Fruit fly (Drosophila melanogaster) whole organism, embryonic: Measurements from ENCODE around the gene CG15199.

Experiments
- C15 ChIP-seq: fragments of 200-800 bp; sonication (Bioruptor generic); IDR thresholded peaks from 3 replicates; pipeline ENCODE4 v1.3.6; 2022; ENCODE audit warnings: missing biosample characterization, missing genetic modification characterization
- CG10321 ChIP-seq: fragments of 200-800 bp; sonication (Bioruptor generic); IDR thresholded peaks from 2 replicates; pipeline ENCODE4 v1.3.6; 2022; ENCODE audit warnings: missing biosample characterization, missing genetic modification characterization
- CG10462 ChIP-seq: fragments of 200-800 bp; sonication (Bioruptor generic); optimal IDR thresholded peaks from 2 replicates; lab custom pipeline; 2016; ENCODE audit warnings: missing biosample characterization, missing genetic modification characterization
- CG11093 ChIP-seq: fragments of 200-800 bp; sonication (Bioruptor generic); IDR thresholded peaks from 3 replicates; pipeline ENCODE4 v1.3.6; 2022; ENCODE audit warnings: missing biosample characterization, missing genetic modification characterization
- CG12155 ChIP-seq: fragments of 200-800 bp; sonication (Bioruptor generic); optimal IDR thresholded peaks from 3 replicates; lab custom pipeline; 2016; ENCODE audit warnings: missing biosample characterization, missing genetic modification characterization
- CG12659 ChIP-seq: fragments of 200-800 bp; sonication (Bioruptor generic); optimal IDR thresholded peaks from 3 replicates; lab custom pipeline; 2017; ENCODE audit warnings: mild to moderate bottlenecking, missing biosample characterization, missing genetic modification reagents, missing genetic modification characterization
- CG12769 ChIP-seq: fragments of 200-800 bp; sonication (Bioruptor generic); optimal IDR thresholded peaks from 2 replicates; lab custom pipeline; 2019; ENCODE audit warnings: missing biosample characterization, mild to moderate bottlenecking, missing genetic modification characterization, moderate library complexity
- CG17802 ChIP-seq: fragments of 200-800 bp; sonication (Bioruptor generic); optimal IDR thresholded peaks from 2 replicates; lab custom pipeline; 2018; ENCODE audit warnings: missing biosample characterization, mild to moderate bottlenecking, missing genetic modification characterization, moderate library complexity
- CG17829 ChIP-seq: fragments of 200-800 bp; optimal IDR thresholded peaks from 2 replicates; lab custom pipeline; 2019; ENCODE audit warnings: missing biosample characterization, mild to moderate bottlenecking, missing genetic modification characterization, moderate library complexity
- CG1832 ChIP-seq: fragments of 200-800 bp; sonication (Bioruptor generic); optimal IDR thresholded peaks from 2 replicates; lab custom pipeline; 2017; ENCODE audit warnings: missing biosample characterization, mild to moderate bottlenecking, missing genetic modification characterization, inconsistent platforms
- CG31224 ChIP-seq: fragments of 200-800 bp; sonication (Bioruptor generic); IDR thresholded peaks from 2 replicates; pipeline ENCODE4 v1.3.6; 2022; ENCODE audit warnings: missing biosample characterization, missing genetic modification characterization
- CG31441 ChIP-seq: fragments of 200-800 bp; sonication (Bioruptor generic); IDR thresholded peaks from 2 replicates; pipeline ENCODE4 v1.3.6; 2022; ENCODE audit warnings: missing biosample characterization, missing genetic modification characterization
- CG33557 ChIP-seq: fragments of 200-800 bp; sonication (Bioruptor generic); optimal IDR thresholded peaks from 2 replicates; lab custom pipeline; 2019; ENCODE audit warnings: missing biosample characterization, mild to moderate bottlenecking, missing genetic modification characterization, moderate library complexity
- CG34422 ChIP-seq: fragments of 200-800 bp; sonication (Bioruptor generic); IDR thresholded peaks from 3 replicates; pipeline ENCODE4 v1.3.6; 2022; ENCODE audit warnings: missing biosample characterization, missing genetic modification characterization
- CG4360 ChIP-seq: fragments of 200-800 bp; sonication (Bioruptor generic); IDR thresholded peaks from 2 replicates; pipeline ENCODE4 v1.3.6; 2022; ENCODE audit warnings: missing biosample characterization, missing genetic modification characterization
- CG4707 ChIP-seq: fragments of 200-800 bp; sonication (Bioruptor generic); optimal IDR thresholded peaks from 2 replicates; lab custom pipeline; 2018; ENCODE audit warnings: missing biosample characterization, mild to moderate bottlenecking, missing genetic modification characterization, moderate library complexity
- CG5953 ChIP-seq: fragments of 200-800 bp; sonication (Bioruptor generic); IDR thresholded peaks from 2 replicates; pipeline ENCODE4 v1.3.6; 2022; ENCODE audit warnings: missing biosample characterization, missing genetic modification characterization
- CG6689 ChIP-seq: fragments of 200-800 bp; sonication (Bioruptor generic); IDR thresholded peaks from 2 replicates; pipeline ENCODE4 v1.3.6; 2022; ENCODE audit warnings: missing biosample characterization, missing genetic modification characterization
- CG8281 ChIP-seq: fragments of 200-800 bp; sonication (Bioruptor generic); optimal IDR thresholded peaks from 2 replicates; lab custom pipeline; 2018; ENCODE audit warnings: missing biosample characterization, mild to moderate bottlenecking, missing genetic modification characterization, moderate library complexity
- Dip3 ChIP-seq: fragments of 200-800 bp; sonication (Bioruptor generic); optimal IDR thresholded peaks from 3 replicates; lab custom pipeline; 2016; ENCODE audit warnings: missing biosample characterization, missing genetic modification characterization
- Drgx ChIP-seq: fragments of 200-800 bp; sonication (Bioruptor generic); IDR thresholded peaks from 2 replicates; pipeline ENCODE4 v1.3.6; 2022; ENCODE audit warnings: missing biosample characterization, missing genetic modification characterization
- Elba2 ChIP-seq: fragments of 200-800 bp; sonication (Bioruptor generic); optimal IDR thresholded peaks from 3 replicates; lab custom pipeline; 2016; ENCODE audit warnings: missing biosample characterization, missing genetic modification characterization
- Hand ChIP-seq: fragments of 200-800 bp; sonication (Bioruptor generic); optimal IDR thresholded peaks from 2 replicates; lab custom pipeline; 2017; ENCODE audit warnings: mild to moderate bottlenecking, missing biosample characterization, missing genetic modification reagents, missing genetic modification characterization
- Pdp1 ChIP-seq, 2 experiments: fragments of 200-800 bp; sonication (Bioruptor generic); optimal IDR thresholded peaks; 3 replicates each; lab custom pipeline; 2016; ENCODE audit warnings: missing biosample characterization in 2 of 2, missing genetic modification characterization in 2 of 2, mild to moderate bottlenecking in 1 of 2, moderate library complexity in 1 of 2
- Rfx ChIP-seq: fragments of 200-800 bp; sonication (Bioruptor generic); IDR thresholded peaks from 2 replicates; pipeline ENCODE4 v1.3.6; 2022; ENCODE audit warnings: missing biosample characterization, missing genetic modification characterization
- Sox102F ChIP-seq: fragments of 200-800 bp; sonication (Bioruptor generic); optimal IDR thresholded peaks from 2 replicates; lab custom pipeline; 2018; ENCODE audit warnings: missing biosample characterization, mild to moderate bottlenecking, missing genetic modification characterization, moderate library complexity
- TFAM ChIP-seq: fragments of 200-800 bp; sonication (Bioruptor generic); optimal IDR thresholded peaks from 2 replicates; lab custom pipeline; 2017; ENCODE audit warnings: missing biosample characterization, missing genetic modification characterization, inconsistent platforms
- YL-1 ChIP-seq: fragments of 200-800 bp; sonication (Bioruptor generic); optimal IDR thresholded peaks from 3 replicates; lab custom pipeline; 2017; ENCODE audit warnings: missing biosample characterization, mild to moderate bottlenecking, missing genetic modification characterization
- ara ChIP-seq: fragments of 200-800 bp; sonication (Bioruptor generic); IDR thresholded peaks from 2 replicates; pipeline ENCODE4 v1.3.6; 2022; ENCODE audit warnings: missing biosample characterization, missing genetic modification characterization
- cg ChIP-seq: fragments of 200-800 bp; sonication (Bioruptor generic); optimal IDR thresholded peaks from 3 replicates; lab custom pipeline; 2019; ENCODE audit warnings: missing biosample characterization, mild to moderate bottlenecking, missing genetic modification characterization, moderate library complexity
- crol ChIP-seq: fragments of 200-800 bp; sonication (Bioruptor generic); IDR thresholded peaks from 2 replicates; pipeline ENCODE4 v1.3.6; 2022; ENCODE audit warnings: missing biosample characterization, missing genetic modification characterization
- da ChIP-seq: fragments of 200-800 bp; sonication (Bioruptor generic); optimal IDR thresholded peaks from 2 replicates; lab custom pipeline; 2016; ENCODE audit warnings: missing biosample characterization, missing genetic modification characterization
- esg ChIP-seq: fragments of 200-800 bp; sonication (Bioruptor generic); conservative IDR thresholded peaks from 2 replicates; pipeline ENCODE4 v1.3.6; 2022; ENCODE audit warnings: missing biosample characterization, missing genetic modification characterization
- fu2 ChIP-seq: fragments of 200-800 bp; sonication (Bioruptor generic); optimal IDR thresholded peaks from 2 replicates; lab custom pipeline; 2016; ENCODE audit warnings: missing biosample characterization, missing genetic modification characterization
- gt ChIP-seq: fragments of 200-800 bp; sonication (Bioruptor generic); IDR thresholded peaks from 2 replicates; pipeline ENCODE4 v1.3.6; 2022; ENCODE audit warnings: missing biosample characterization, missing genetic modification characterization
- ind ChIP-seq: fragments of 200-800 bp; sonication (Bioruptor generic); optimal IDR thresholded peaks from 3 replicates; lab custom pipeline; 2016; ENCODE audit warnings: missing biosample characterization, missing genetic modification characterization
- insv ChIP-seq, 2 experiments: fragments of 200-800 bp; sonication (Bioruptor generic); optimal IDR thresholded peaks; 3 replicates each; lab custom pipeline; 2016 to 2018; ENCODE audit warnings: missing biosample characterization in 2 of 2, missing genetic modification characterization in 2 of 2
- kah ChIP-seq: fragments of 200-800 bp; sonication (Bioruptor generic); optimal IDR thresholded peaks from 2 replicates; lab custom pipeline; 2018; ENCODE audit warnings: missing biosample characterization, mild to moderate bottlenecking, missing genetic modification characterization
- kni ChIP-seq: fragments of 200-800 bp; sonication (Bioruptor generic); optimal IDR thresholded peaks from 3 replicates; lab custom pipeline; 2017; ENCODE audit warnings: mild to moderate bottlenecking, missing biosample characterization, missing genetic modification reagents, missing genetic modification characterization
- mirr ChIP-seq: fragments of 200-800 bp; sonication (Bioruptor generic); optimal IDR thresholded peaks from 3 replicates; lab custom pipeline; 2018; ENCODE audit warnings: missing biosample characterization, mild to moderate bottlenecking, missing genetic modification characterization
- oc ChIP-seq: fragments of 200-800 bp; sonication (Bioruptor generic); optimal IDR thresholded peaks from 2 replicates; lab custom pipeline; 2018; ENCODE audit warnings: missing biosample characterization, mild to moderate bottlenecking, missing genetic modification characterization, moderate library complexity
- onecut ChIP-seq: fragments of 200-800 bp; sonication (Bioruptor generic); IDR thresholded peaks from 2 replicates; pipeline ENCODE4 v1.3.6; 2022; ENCODE audit warnings: missing biosample characterization, missing genetic modification characterization
- sqz ChIP-seq: fragments of 200-800 bp; sonication (Bioruptor generic); optimal IDR thresholded peaks from 3 replicates; lab custom pipeline; 2018; ENCODE audit warnings: missing biosample characterization, mild to moderate bottlenecking, missing genetic modification characterization
- tap ChIP-seq: fragments of 200-800 bp; optimal IDR thresholded peaks from 3 replicates; lab custom pipeline; 2019; ENCODE audit warnings: missing biosample characterization, mild to moderate bottlenecking, missing genetic modification characterization, moderate library complexity
- trem ChIP-seq: fragments of 200-800 bp; optimal IDR thresholded peaks from 3 replicates; lab custom pipeline; 2019; ENCODE audit warnings: missing biosample characterization, mild to moderate bottlenecking, missing genetic modification characterization, moderate library complexity
- twi ChIP-seq: fragments of 200-800 bp; optimal IDR thresholded peaks from 2 replicates; lab custom pipeline; 2019; ENCODE audit warnings: missing biosample characterization, mild to moderate bottlenecking, missing genetic modification characterization, moderate library complexity
- tx ChIP-seq: fragments of 200-800 bp; sonication (Bioruptor generic); optimal IDR thresholded peaks from 2 replicates; lab custom pipeline; 2016; ENCODE audit warnings: missing biosample characterization, missing genetic modification characterization
- wor ChIP-seq: fragments of 200-800 bp; sonication (Bioruptor generic); IDR thresholded peaks from 2 replicates; pipeline ENCODE4 v1.3.6; 2022; ENCODE audit warnings: missing biosample characterization, missing genetic modification characterization

CG15199 gene

DNA sequence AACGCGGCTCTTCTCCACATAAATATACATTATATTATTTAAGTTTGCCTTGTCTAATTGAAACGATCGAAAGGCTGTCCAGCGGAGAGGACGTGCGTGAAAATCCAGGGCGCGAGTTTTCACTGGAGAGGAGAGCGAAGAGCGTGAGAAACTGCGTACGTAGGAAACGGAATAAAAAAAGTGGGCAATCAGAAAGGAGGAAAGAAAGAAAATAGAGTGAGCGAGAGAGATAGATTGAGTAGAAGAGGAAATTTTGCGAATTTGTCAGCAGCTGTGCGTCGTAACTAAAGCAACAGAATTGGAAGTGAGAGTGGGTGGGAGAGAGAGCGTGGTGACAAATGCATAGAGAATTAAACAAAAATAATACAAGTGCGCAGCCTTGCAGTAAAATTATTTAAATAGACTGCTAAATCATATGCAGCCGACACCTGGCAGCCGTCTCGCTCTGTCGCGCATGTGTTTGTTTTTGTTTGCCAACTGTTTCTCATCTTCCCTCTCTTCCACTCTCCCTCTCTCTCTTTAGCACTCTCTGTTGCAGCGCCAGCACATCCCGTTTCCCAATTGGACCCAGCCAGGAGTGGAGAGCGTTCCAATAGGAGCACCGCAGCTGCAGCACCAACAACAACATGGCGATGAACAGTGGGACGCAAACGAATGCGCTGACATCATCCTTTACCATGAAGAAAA lies 13.0 kb upstream of the CG15199 start (continued):
- TF ChIP-seq CG12769 (peak; percentile 72), insv (GFP tag; optimal IDR thresholded peaks at IDR 0.05; lab: Kevin White, UChicago) (peak; percentile 93 to 97), sqz (GFP tag; lab: Kevin White, UChicago) (peak; percentile 43), crol (GFP tag; lab: Robert Waterston, UW) (peak; percentile 27; the same call in 1 of the 2 replicates), CG10321 (GFP tag; lab: Robert Waterston, UW) (peak; percentile 27; the same call in 1 of the 2 replicates), CG34422 (GFP tag; lab: Robert Waterston, UW) (peak; percentile 45; the same call in 1 of the 3 replicates), C15 (GFP tag; lab: Robert Waterston, UW) (no peak), CG6689 (GFP tag; lab: Robert Waterston, UW) (no peak), gt (GFP tag; lab: Robert Waterston, UW) (no peak), kni (GFP tag; lab: Kevin White, UChicago) (no peak), CG31441 (GFP tag; lab: Robert Waterston, UW) (no peak), da (GFP tag; lab: Kevin White, UChicago) (no peak), fu2 (GFP tag; lab: Kevin White, UChicago) (no peak), CG17829 (no peak), twi (tag; lab: Kevin White, UChicago) (peak; percentile 22), cg (peak; percentile 25), YL-1 (peak; percentile 40), CG1832 (peak; percentile 85), oc (tag; lab: Kevin White, UChicago) (no peak), CG4707 (GFP tag; lab: Kevin White, UChicago) (peak; percentile 88), kah (GFP tag; lab: Kevin White, UChicago) (peak; percentile 9), Drgx (GFP tag; lab: Robert Waterston, UW) (peak; percentile 16; the same call in 1 of the 2 replicates), tap (tag; lab: Kevin White, UChicago) (no peak), Elba2 (GFP tag; lab: Kevin White, UChicago) (peak; percentile 98), CG4360 (peak; percentile 91), wor (no peak)

DNA sequence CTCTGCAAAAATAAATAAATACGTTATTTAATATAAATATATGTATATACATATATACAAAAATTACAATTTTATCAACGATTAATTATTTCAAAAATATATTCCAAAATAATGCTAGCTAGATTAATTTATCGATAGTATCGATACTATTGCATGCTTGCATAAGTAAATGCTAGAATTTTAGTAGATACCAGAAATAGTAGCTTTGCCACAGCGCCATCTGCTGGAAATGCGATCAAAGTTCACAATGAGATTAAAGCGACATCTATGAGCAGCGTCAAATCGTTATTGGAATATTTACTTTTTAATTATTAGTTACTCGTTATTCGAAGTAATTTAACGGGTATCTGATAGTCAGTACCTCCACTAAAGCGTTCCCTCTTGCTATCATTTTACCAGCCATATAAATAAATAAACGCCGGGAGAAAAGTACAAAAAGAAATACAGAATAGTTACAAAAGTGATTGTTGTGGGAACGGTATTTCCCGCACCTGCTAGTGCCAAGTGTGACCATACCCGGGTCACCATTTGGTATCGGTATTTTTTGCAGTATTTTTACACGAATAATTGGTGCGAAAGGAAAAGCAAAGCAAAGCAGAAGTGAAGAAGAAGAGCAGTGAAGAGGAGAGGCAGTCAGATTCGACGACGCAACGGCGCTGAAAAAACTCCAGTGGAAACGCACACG lies 12.3 kb upstream of the CG15199 start, which contains the start of the genes rtv and Dlic:
TSS of gene rtv (minus strand) at position 165 of the 685 bp plus-strand sequence.
TSS of gene Dlic (plus strand) at position 596 of the 685 bp plus-strand sequence.
- TF ChIP-seq CG12155 (peak; percentile 91), Hand (GFP tag; lab: Kevin White, UChicago) (no peak), ara (no peak), CG8281 (no peak), CG11093 (GFP tag; lab: Robert Waterston, UW) (no peak), CG12659 (peak; percentile 72), CG5953 (GFP tag; lab: Robert Waterston, UW) (no peak), fu2 (GFP tag; lab: Kevin White, UChicago) (no peak), Rfx (peak; percentile 44; the same call in 1 of the 2 replicates), CG33557 (GFP tag; lab: Kevin White, UChicago) (peak; percentile 6), TFAM (GFP tag; lab: Kevin White, UChicago) (no peak), esg (GFP tag; lab: Robert Waterston, UW) (no peak), CG31224 (no peak), CG10462 (GFP tag; lab: Kevin White, UChicago) (peak; percentile 35), Dip3 (GFP tag; lab: Kevin White, UChicago) (no peak), ind (GFP tag; lab: Kevin White, UChicago) (peak; percentile 25), Pdp1 (GFP tag; optimal IDR thresholded peaks at IDR 0.05; lab: Kevin White, UChicago) (peak; percentile 13 to 95), tx (GFP tag; lab: Kevin White, UChicago) (peak; percentile 0), CG10321 (GFP tag; lab: Robert Waterston, UW) (no peak), mirr (GFP tag; lab: Kevin White, UChicago) (no peak), trem (tag; lab: Kevin White, UChicago) (peak; percentile 46), onecut (GFP tag; lab: Robert Waterston, UW) (peak; percentile 33; the same call in 1 of the 2 replicates), CG17802 (no peak), Sox102F (GFP tag; lab: Kevin White, UChicago) (peak; percentile 32)
